Fruit fly (Drosophila melanogaster) whole organism, wandering third instar larva: Measurements from ENCODE around the gene CG32270.

Source experiments
- Jra ChIP-seq: sonication (Bioruptor generic); optimal IDR thresholded peaks from 2 replicates; lab custom pipeline; 2016; ENCODE audit warnings: missing biosample characterization, missing genetic modification characterization
- Vsx2 ChIP-seq: fragments of 200-300, 225-300 bp; sonication (Bioruptor generic); optimal IDR thresholded peaks from 2 replicates; lab custom pipeline; 2018; ENCODE audit warnings: missing biosample characterization, missing genetic modification characterization; ENCODE audit not compliant: partially characterized antibody
- rgr ChIP-seq: fragments of 200-800 bp; sonication (Bioruptor generic); optimal IDR thresholded peaks from 3 replicates; lab custom pipeline; 2016; ENCODE audit warnings: missing biosample characterization, mild to moderate bottlenecking, missing genetic modification characterization

DNA sequence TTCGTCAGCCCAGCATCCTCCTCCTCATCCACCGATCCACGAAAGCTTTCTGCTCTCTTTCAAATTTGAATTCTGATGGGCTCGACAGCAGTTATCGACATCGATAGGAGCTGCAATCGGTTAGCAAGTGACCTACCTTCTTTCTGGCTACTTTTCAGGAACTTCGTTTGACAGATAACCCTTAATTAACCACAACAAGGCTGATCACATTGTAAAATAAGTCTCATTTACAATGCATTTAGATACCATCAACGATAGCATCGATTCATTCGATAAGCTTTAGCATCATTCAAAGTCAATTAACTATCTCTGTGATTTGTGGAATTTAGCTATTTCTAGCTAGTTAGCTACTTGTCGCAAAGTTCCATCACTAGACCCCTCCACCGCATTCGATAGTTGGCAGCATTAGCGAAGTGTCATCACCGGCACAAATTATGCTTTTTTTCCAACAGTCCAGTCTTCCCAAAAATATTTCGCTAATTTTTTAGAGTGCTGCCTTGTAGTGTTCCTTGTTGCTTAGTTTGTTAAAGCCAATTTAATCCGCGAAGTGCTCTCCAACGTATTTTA, 30.2 kb downstream of the CG32270 start, which contains the start of the genes MnM and Girdin:
- TF ChIP-seq Jra (GFP tag; lab: Kevin White, UChicago), result no peak
- no peak for TF ChIP-seq Vsx2 (GFP tag; lab: Kevin White, UChicago)
- no peak for TF ChIP-seq rgr (GFP tag; lab: Kevin White, UChicago)
